Fruit fly (Drosophila melanogaster) whole organism, prepupa: ENCODE results near the gene CG42779.

ENCODE experiments used
- Blimp-1 ChIP-seq: fragments of 200-800 bp; sonication (Bioruptor generic); optimal IDR thresholded peaks from 3 replicates; lab custom pipeline; 2017; ENCODE audit warnings: missing biosample characterization, missing genetic modification characterization, mild to moderate bottlenecking, moderate library complexity, missing genetic modification reagents
- CG11294 ChIP-seq: fragments of 200-800 bp; sonication (Bioruptor generic); IDR thresholded peaks from 2 replicates; pipeline ENCODE4 v1.3.6; 2022; ENCODE audit warnings: missing biosample characterization, missing genetic modification characterization
- CG11762 ChIP-seq: fragments of 200-800 bp; sonication (Bioruptor generic); optimal IDR thresholded peaks from 3 replicates; lab custom pipeline; 2016; ENCODE audit warnings: missing biosample characterization, missing genetic modification characterization; ENCODE audit not compliant: insufficient read depth
- CG11902 ChIP-seq: fragments of 200-800 bp; sonication (Bioruptor generic); optimal IDR thresholded peaks from 3 replicates; lab custom pipeline; 2016; ENCODE audit warnings: missing biosample characterization, missing genetic modification characterization
- CG16779 ChIP-seq: fragments of 200-800 bp; sonication (Bioruptor generic); optimal IDR thresholded peaks from 3 replicates; lab custom pipeline; 2017; ENCODE audit warnings: missing biosample characterization, mild to moderate bottlenecking, missing genetic modification characterization
- CG32006 ChIP-seq: fragments of 200-800 bp; sonication (Bioruptor generic); optimal IDR thresholded peaks from 3 replicates; lab custom pipeline; 2017; ENCODE audit warnings: missing biosample characterization, mild to moderate bottlenecking, missing genetic modification characterization
- CG34406 ChIP-seq: fragments of 200-800 bp; sonication (Bioruptor generic); optimal IDR thresholded peaks from 3 replicates; lab custom pipeline; 2016; ENCODE audit warnings: missing biosample characterization, missing genetic modification characterization
- CG3919 ChIP-seq: fragments of 200-800 bp; sonication (Bioruptor generic); optimal IDR thresholded peaks from 3 replicates; lab custom pipeline; 2016; ENCODE audit warnings: missing biosample characterization, missing genetic modification characterization
- CG4318 ChIP-seq: fragments of 200-800 bp; sonication (Bioruptor generic); optimal IDR thresholded peaks from 3 replicates; lab custom pipeline; 2017; ENCODE audit warnings: missing biosample characterization, mild to moderate bottlenecking, missing genetic modification characterization
- CG6163 ChIP-seq: fragments of 200-800 bp; sonication (Bioruptor generic); IDR thresholded peaks from 3 replicates; pipeline ENCODE4 v1.3.6; 2022; ENCODE audit warnings: missing biosample characterization, missing genetic modification characterization
- CG6276 ChIP-seq: fragments of 200-800 bp; sonication (Bioruptor generic); optimal IDR thresholded peaks from 2 replicates; lab custom pipeline; 2017; ENCODE audit warnings: missing biosample characterization, mild to moderate bottlenecking, missing genetic modification characterization
- CG6854 ChIP-seq: fragments of 200-800 bp; sonication (Bioruptor generic); optimal IDR thresholded peaks from 2 replicates; lab custom pipeline; 2017; ENCODE audit warnings: missing biosample characterization, mild to moderate bottlenecking, missing genetic modification characterization
- CG7368 ChIP-seq: fragments of 200-800 bp; sonication (Bioruptor generic); optimal IDR thresholded peaks from 3 replicates; lab custom pipeline; 2016; ENCODE audit warnings: missing biosample characterization, missing genetic modification characterization
- CG8119 ChIP-seq: fragments of 200-800 bp; sonication (Bioruptor generic); IDR thresholded peaks from 3 replicates; pipeline ENCODE4 v1.3.6; 2022; ENCODE audit warnings: missing biosample characterization, missing genetic modification characterization
- CG9139 ChIP-seq: fragments of 200-800 bp; sonication (Bioruptor generic); optimal IDR thresholded peaks from 3 replicates; lab custom pipeline; 2017; ENCODE audit warnings: missing biosample characterization, mild to moderate bottlenecking, missing genetic modification characterization
- Ets21C ChIP-seq: fragments of 200-800 bp; sonication (Bioruptor generic); optimal IDR thresholded peaks from 3 replicates; lab custom pipeline; 2016; ENCODE audit warnings: missing biosample characterization, missing genetic modification characterization
- Gug ChIP-seq: fragments of 200-800 bp; sonication (Bioruptor generic); IDR thresholded peaks from 2 replicates; pipeline ENCODE4 v1.3.6; 2022; ENCODE audit warnings: missing biosample characterization, missing genetic modification characterization
- Hr39 ChIP-seq: fragments of 200-800 bp; sonication (Bioruptor generic); optimal IDR thresholded peaks from 2 replicates; lab custom pipeline; 2016; ENCODE audit warnings: missing biosample characterization, missing genetic modification characterization
- Met ChIP-seq: fragments of 200-800 bp; sonication (Bioruptor generic); optimal IDR thresholded peaks from 3 replicates; lab custom pipeline; 2016; ENCODE audit warnings: missing biosample characterization, missing genetic modification characterization
- Smox ChIP-seq: fragments of 200-800 bp; sonication (Bioruptor generic); optimal IDR thresholded peaks from 3 replicates; lab custom pipeline; 2016; ENCODE audit warnings: missing biosample characterization, missing genetic modification characterization
- Sox102F ChIP-seq: fragments of 200-800 bp; sonication (Bioruptor generic); optimal IDR thresholded peaks from 2 replicates; lab custom pipeline; 2016; ENCODE audit warnings: missing biosample characterization, mild to moderate bottlenecking, missing genetic modification characterization
- acj6 ChIP-seq: fragments of 200-800 bp; sonication (Bioruptor generic); optimal IDR thresholded peaks from 3 replicates; lab custom pipeline; 2016; ENCODE audit warnings: missing biosample characterization, missing genetic modification characterization
- cyc ChIP-seq: fragments of 200-800 bp; sonication (Bioruptor generic); optimal IDR thresholded peaks from 3 replicates; lab custom pipeline; 2016; ENCODE audit warnings: missing biosample characterization, missing genetic modification characterization
- dsx ChIP-seq: fragments of 200-800 bp; optimal IDR thresholded peaks from 3 replicates; lab custom pipeline; 2019; ENCODE audit warnings: missing biosample characterization, mild to moderate bottlenecking, missing genetic modification characterization, moderate library complexity; ENCODE audit not compliant: poor library complexity, severe bottlenecking
- fd85E ChIP-seq: fragments of 200-800 bp; sonication (Bioruptor generic); optimal IDR thresholded peaks from 3 replicates; lab custom pipeline; 2016; ENCODE audit warnings: missing biosample characterization, missing genetic modification characterization
- lz ChIP-seq: fragments of 200-800 bp; sonication (Bioruptor generic); optimal IDR thresholded peaks from 3 replicates; lab custom pipeline; 2016; ENCODE audit warnings: missing biosample characterization, missing genetic modification characterization
- net ChIP-seq: fragments of 200-800 bp; sonication (Bioruptor generic); optimal IDR thresholded peaks from 3 replicates; lab custom pipeline; 2016; ENCODE audit warnings: missing biosample characterization, missing genetic modification characterization
- salr ChIP-seq, 2 experiments: fragments of 200-800 bp; sonication (Bioruptor generic); optimal IDR thresholded peaks; 3 replicates each; lab custom pipeline; 2016 to 2018; ENCODE audit warnings: missing biosample characterization in 2 of 2, missing genetic modification characterization in 2 of 2, mild to moderate bottlenecking in 1 of 2

The CG42779 gene

DNA sequence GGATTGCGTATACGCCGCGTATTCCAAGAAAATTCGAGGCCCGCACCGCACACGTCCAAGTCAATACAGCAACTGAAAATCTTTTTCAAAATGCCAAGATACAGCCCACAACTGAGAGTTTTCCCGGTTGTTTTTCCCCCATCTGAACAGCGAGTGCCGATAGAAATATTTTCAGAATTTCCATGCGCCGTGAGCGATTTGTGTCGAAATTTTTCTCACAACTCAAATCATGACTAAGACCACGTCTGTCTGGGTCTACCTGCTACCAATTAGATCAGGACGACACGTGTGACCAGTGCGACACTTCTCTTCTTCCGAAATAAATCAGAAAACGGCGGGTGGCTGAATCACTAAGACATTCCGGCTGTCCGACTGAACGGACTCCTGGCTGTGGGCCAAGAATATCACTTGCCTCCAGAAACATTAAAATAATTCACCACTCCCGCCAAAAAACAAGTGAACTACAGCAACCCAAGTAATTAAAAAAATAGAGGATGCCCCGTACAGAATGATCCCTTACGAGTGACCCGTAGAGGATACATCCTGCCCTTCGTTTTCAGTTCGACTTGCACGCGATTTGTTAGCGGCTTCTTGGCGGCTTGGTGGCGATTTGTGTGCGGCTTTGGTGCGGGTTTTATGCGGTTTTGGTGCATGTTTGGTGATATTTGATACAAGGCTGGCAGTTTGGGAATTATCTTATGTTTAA is 4.1 kb downstream of the CG42779 start, which contains the start of gene cher:
Gene cher (minus strand): TSS at position 51 of the 706 bp plus-strand sequence.
- TF ChIP-seq Smox (GFP tag; lab: Kevin White, UChicago): no peak

DNA sequence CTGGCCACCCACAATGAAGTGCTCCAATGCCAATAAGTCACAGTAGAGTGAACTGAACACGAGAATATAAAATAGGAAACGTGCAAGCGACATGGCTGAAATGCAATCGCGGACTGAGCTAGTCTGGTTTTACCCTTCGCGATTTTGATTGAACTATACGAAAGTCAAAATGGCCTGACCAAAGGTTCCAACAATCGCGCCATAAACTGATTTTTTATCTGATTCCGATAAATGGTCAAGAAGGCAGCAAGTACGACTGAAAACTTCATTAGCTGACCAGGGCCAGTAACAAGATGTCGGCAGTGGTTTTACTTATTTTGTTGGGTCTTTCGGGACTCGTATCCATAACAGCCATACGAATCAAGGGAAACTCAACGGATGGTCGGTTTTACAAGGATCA is 5.5 kb downstream of the CG42779 start, which contains the start of the genes CG17477 and CG31269:
Gene CG17477 (minus strand): TSS at position 101 of the 400 bp plus-strand sequence.
Gene CG31269 (plus strand): TSS at position 289 of the 400 bp plus-strand sequence.
- no peak for TF ChIP-seq fd85E (GFP tag; lab: Kevin White, UChicago)
- TF ChIP-seq Ets21C (GFP tag; lab: Kevin White, UChicago): no peak
- TF ChIP-seq CG16779: no peak
- no peak for TF ChIP-seq net
- TF ChIP-seq CG9139: no peak
- no peak for TF ChIP-seq CG6276 (GFP tag; lab: Kevin White, UChicago)
- no peak for TF ChIP-seq CG34406 (GFP tag; lab: Kevin White, UChicago)
- no peak for TF ChIP-seq Blimp-1 (GFP tag; lab: Kevin White, UChicago)
- no peak for TF ChIP-seq lz (GFP tag; lab: Kevin White, UChicago)
- TF ChIP-seq, all 60 proteins: peak for 0

DNA sequence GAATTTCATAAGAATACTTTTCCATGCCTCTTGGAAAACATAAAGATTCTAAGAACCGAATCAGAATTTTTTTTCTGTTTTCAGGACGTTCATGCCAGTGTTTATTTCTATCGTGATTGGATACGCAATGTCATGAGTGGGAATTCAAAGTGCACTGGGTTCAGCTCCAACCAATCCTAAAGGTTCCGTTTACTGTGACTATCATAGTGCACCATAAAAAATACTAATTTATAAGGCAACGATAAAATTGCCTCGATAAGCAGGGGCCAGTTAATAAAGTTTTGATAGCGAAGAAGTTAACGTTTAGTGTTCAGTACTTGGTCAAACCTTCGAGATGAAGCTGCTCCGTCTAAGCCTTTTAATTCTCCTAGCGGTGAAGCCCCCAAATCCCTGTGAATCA is 6.5 kb downstream of the CG42779 start, which contains the start of gene CG31265:
Gene CG31265 (plus strand): TSS at position 301 of the 400 bp plus-strand sequence.
- no peak for TF ChIP-seq acj6
- no peak for TF ChIP-seq CG6163 (GFP tag; lab: Robert Waterston, UW)
- no peak for TF ChIP-seq CG11294 (GFP tag; lab: Robert Waterston, UW)
- TF ChIP-seq CG8119 (GFP tag; lab: Robert Waterston, UW): no peak
- TF ChIP-seq cyc: no peak
- TF ChIP-seq Gug (GFP tag; lab: Robert Waterston, UW): no peak
- TF ChIP-seq CG9139: no peak
- TF ChIP-seq CG11762 (GFP tag; lab: Kevin White, UChicago): no peak
- TF ChIP-seq Blimp-1 (GFP tag; lab: Kevin White, UChicago): no peak
- TF ChIP-seq dsx (GFP tag; lab: Kevin White, UChicago): no peak
- no peak for TF ChIP-seq Hr39 (GFP tag; lab: Kevin White, UChicago)
- no peak for TF ChIP-seq Sox102F (GFP tag; lab: Kevin White, UChicago)

DNA sequence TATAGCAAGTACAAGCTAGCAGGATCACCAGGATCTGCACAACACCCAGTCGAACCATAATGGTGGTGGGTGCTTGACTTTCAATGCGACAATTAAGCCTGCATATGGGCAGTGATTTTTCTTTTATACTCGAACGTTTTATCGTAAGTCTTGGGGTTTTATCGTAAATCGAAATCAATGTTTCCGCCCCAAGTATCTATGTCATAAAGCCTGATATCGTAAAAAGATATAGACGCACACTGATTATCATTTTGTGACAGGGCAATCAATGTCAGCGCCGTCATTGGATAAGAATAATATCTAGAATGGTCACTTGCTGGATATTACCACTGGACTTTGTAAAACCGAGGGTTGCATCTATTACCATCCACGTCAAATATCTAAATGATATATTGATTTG is 8.9 kb downstream of the CG42779 start, which contains the start of gene CG17475:
Gene CG17475 (minus strand): TSS at position 101 of the 400 bp plus-strand sequence.
- no peak for TF ChIP-seq Met (GFP tag; lab: Kevin White, UChicago)
- no peak for TF ChIP-seq CG7368
- no peak for TF ChIP-seq CG6854 (GFP tag; lab: Kevin White, UChicago)
- no peak for TF ChIP-seq net
- no peak for TF ChIP-seq salr (GFP tag; optimal IDR thresholded peaks at IDR 0.05; lab: Kevin White, UChicago)
- TF ChIP-seq Blimp-1 (GFP tag; lab: Kevin White, UChicago): no peak

DNA sequence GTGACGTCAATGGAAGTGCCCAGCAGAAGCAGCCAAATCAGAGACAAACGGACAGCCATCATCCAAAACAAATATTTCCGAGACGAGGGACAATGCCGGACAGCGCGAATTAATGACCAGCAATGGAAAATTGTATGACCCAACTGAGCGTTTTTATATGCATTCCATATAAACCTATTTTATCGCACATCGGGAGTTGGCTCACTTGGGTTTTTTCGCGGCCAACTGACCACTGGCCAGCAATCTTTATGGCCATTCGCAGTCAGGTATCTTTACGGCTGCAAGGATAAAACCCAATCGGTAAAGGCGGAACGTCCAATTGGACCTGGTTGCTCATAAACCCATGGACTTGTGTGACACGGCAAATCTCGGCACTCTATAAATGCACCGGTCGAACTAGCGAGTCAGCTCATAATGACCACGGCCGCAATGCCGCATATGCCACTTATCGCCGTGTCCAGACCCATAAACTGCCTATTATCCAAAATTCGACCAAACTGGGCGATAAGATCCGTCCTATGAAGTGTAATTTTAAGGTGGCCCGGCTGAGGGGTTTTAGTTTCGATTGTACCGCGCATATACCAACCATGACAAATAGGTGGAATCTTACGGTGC is 10.8 kb downstream of the CG42779 start, which contains the start of the genes CG4053 and CG31266:
Gene CG4053 (minus strand): TSS at position 101 of the 615 bp plus-strand sequence.
Gene CG31266 (plus strand): TSS at position 565 of the 615 bp plus-strand sequence.
- TF ChIP-seq CG11902 (GFP tag; lab: Kevin White, UChicago): no peak
- TF ChIP-seq CG11294 (GFP tag; lab: Robert Waterston, UW): no peak
- no peak for TF ChIP-seq Blimp-1 (GFP tag; lab: Kevin White, UChicago)
- no peak for TF ChIP-seq Sox102F (GFP tag; lab: Kevin White, UChicago)
- no peak for TF ChIP-seq CG4318 (GFP tag; lab: Kevin White, UChicago)
- TF ChIP-seq CG3919 (GFP tag; lab: Kevin White, UChicago): no peak
- no peak for TF ChIP-seq CG32006 (GFP tag; lab: Kevin White, UChicago)
- no peak for TF ChIP-seq CG16779
